Fruit fly (Drosophila melanogaster) whole organism: ENCODE data around the gene SPARC.

Source experiments
- CG8478 ChIP-seq: fragments of >200 bp; optimal IDR thresholded peaks from 2 replicates; lab custom pipeline; 2018; ENCODE audit warnings: inconsistent platforms
- Dll ChIP-seq: fragments of >200 bp; optimal IDR thresholded peaks from 2 replicates; lab custom pipeline; 2017
- EcR ChIP-seq, 2 experiments: fragments of >200 bp; optimal IDR thresholded peaks; 2 replicates each; lab custom pipeline; 2017; ENCODE audit warnings: missing biosample characterization in 2 of 2, missing genetic modification characterization in 2 of 2, missing genetic modification reagents in 2 of 2
- pan ChIP-seq: fragments of >200 bp; optimal IDR thresholded peaks from 2 replicates; lab custom pipeline; 2017
- psq ChIP-seq: fragments of >200 bp; optimal IDR thresholded peaks from 2 replicates; lab custom pipeline; 2017
- usp ChIP-seq: fragments of >200 bp; optimal IDR thresholded peaks from 2 replicates; lab custom pipeline; 2017; ENCODE audit warnings: missing biosample characterization, missing genetic modification characterization, mixed read lengths

- TF ChIP-seq EcR (GFP tag; optimal IDR thresholded peaks at IDR 0.05; lab: Kevin White, UChicago) (no peak), pan (lab: Kevin White, UChicago) (no peak), Dll (lab: Kevin White, UChicago) (no peak), CG8478 (lab: Kevin White, UChicago) (no peak), psq (no peak), usp (no peak)
These were observed at the start of gene SPARC for dm6 chr3R:26871852-26872251.
